Fruit fly (Drosophila melanogaster): ENCODE measurements around the gene CG9449.
"Not testable (repeated sequence)": the region's sequence is repeated elsewhere in the genome, so short reads cannot be mapped to it uniquely, and the experiment has no call there.

The CG9449 gene

dm6 chr3L:19487260-19487659 lies 10.3 kb downstream of the CG9449 start, which contains the start of gene CG32212:
TSS of gene CG32212 (plus strand) at chr3L:19487560.
- not testable (repeated sequence) for TF ChIP-seq tj, Mnt, Crg-1 (GFP tag; optimal IDR thresholded peaks at IDR 0.05)

dm6 chr3L:19486398-19486797 lies 11.1 kb downstream of the CG9449 start, which contains the start of gene brv1:
TSS of gene brv1 (minus strand) at chr3L:19486498.
- TF ChIP-seq CG5204 (GFP tag; optimal IDR thresholded peaks at IDR 0.05) = no peak
- TF ChIP-seq CG7045 (GFP tag; optimal IDR thresholded peaks at IDR 0.05) = no peak
- TF ChIP-seq pad (GFP tag; optimal IDR thresholded peaks at IDR 0.05) = no peak
- no peak for TF ChIP-seq cic (GFP tag; optimal IDR thresholded peaks at IDR 0.05)
- no peak for TF ChIP-seq Mnt (GFP tag; optimal IDR thresholded peaks at IDR 0.05)
- no peak for TF ChIP-seq cnc (optimal IDR thresholded peaks at IDR 0.05)
- no peak for TF ChIP-seq CG14711 (tag; optimal IDR thresholded peaks at IDR 0.05)
- TF ChIP-seq CG12768 (GFP tag; optimal IDR thresholded peaks at IDR 0.05) = no peak
- no peak for TF ChIP-seq bab1 (GFP tag; optimal IDR thresholded peaks at IDR 0.05)
- no peak for TF ChIP-seq ovo (GFP tag; optimal IDR thresholded peaks at IDR 0.05)
- TF ChIP-seq CG1620 (GFP tag; optimal IDR thresholded peaks at IDR 0.05) = no peak
- TF ChIP-seq CG7101 (tag; optimal IDR thresholded peaks at IDR 0.05) = no peak
- no peak for TF ChIP-seq Crg-1 (GFP tag; optimal IDR thresholded peaks at IDR 0.05)
- TF ChIP-seq CG11617 (GFP tag; optimal IDR thresholded peaks at IDR 0.05) = no peak
- TF ChIP-seq Hr96 (GFP tag; optimal IDR thresholded peaks at IDR 0.05) = no peak
- no peak for TF ChIP-seq tj (GFP tag; optimal IDR thresholded peaks at IDR 0.05)
- no peak for TF ChIP-seq Clk (GFP tag; optimal IDR thresholded peaks at IDR 0.05)
- TF ChIP-seq toe (GFP tag; optimal IDR thresholded peaks at IDR 0.05) = no peak
- TF ChIP-seq CG33017 (tag; optimal IDR thresholded peaks at IDR 0.05) = no peak

- peak; percentile 49 for TF ChIP-seq kay (GFP tag; ENCODE audit: borderline replicate concordance)
- TF ChIP-seq Crg-1 (GFP tag; optimal IDR thresholded peaks at IDR 0.05) = no peak
These were observed 14.5 kb downstream of the CG9449 start for dm6 chr3L:19483007-19483406.

- no peak for TF ChIP-seq CG11617 (GFP tag; optimal IDR thresholded peaks at IDR 0.05)
- no peak for TF ChIP-seq CG5204 (GFP tag; optimal IDR thresholded peaks at IDR 0.05)
- no peak for TF ChIP-seq cic (GFP tag; optimal IDR thresholded peaks at IDR 0.05)
- no peak for TF ChIP-seq CG1620 (GFP tag; optimal IDR thresholded peaks at IDR 0.05)
- TF ChIP-seq CG12768 (GFP tag; optimal IDR thresholded peaks at IDR 0.05) = no peak
- TF ChIP-seq bab1 (GFP tag; optimal IDR thresholded peaks at IDR 0.05) = no peak
- TF ChIP-seq kay (GFP tag; ENCODE audit: borderline replicate concordance) = no peak
- no peak for TF ChIP-seq tj (GFP tag; optimal IDR thresholded peaks at IDR 0.05)
These were observed 15.5 kb downstream of the CG9449 start for dm6 chr3L:19482014-19482413.

dm6 chr3L:19481209-19481608 lies 16.3 kb downstream of the CG9449 start:
- TF ChIP-seq CG1620 (GFP tag; optimal IDR thresholded peaks at IDR 0.05) (no peak), Hr96 (GFP tag; optimal IDR thresholded peaks at IDR 0.05) (no peak)

dm6 chr3L:19475478-19475877 lies 22.0 kb downstream of the CG9449 start, which contains the start of the genes CG18294 and CG32213:
TSS of gene CG18294 (minus strand) at chr3L:19475578.
TSS of gene CG32213 (plus strand) at chr3L:19475839.
- not testable (repeated sequence) for TF ChIP-seq CG7101 (tag; optimal IDR thresholded peaks at IDR 0.05); CG7045 (GFP tag; optimal IDR thresholded peaks at IDR 0.05); bab1 (GFP tag; optimal IDR thresholded peaks at IDR 0.05)

dm6 chr3L:19472128-19472527 lies 25.4 kb downstream of the CG9449 start, which contains the start of the genes 825-Oak and CG12519:
TSS of gene 825-Oak (minus strand) at chr3L:19472228.
TSS of gene CG12519 (plus strand) at chr3L:19472491.
- TF ChIP-seq Hr96 (GFP tag; optimal IDR thresholded peaks at IDR 0.05); CG14711 (tag; optimal IDR thresholded peaks at IDR 0.05); ovo (GFP tag; optimal IDR thresholded peaks at IDR 0.05): not testable (repeated sequence)

dm6 chr3L:19466979-19467378 lies 30.5 kb downstream of the CG9449 start, which contains the start of the genes CG14096 and CG32214:
TSS of gene CG14096 (minus strand) at chr3L:19467079.
TSS of gene CG32214 (plus strand) at chr3L:19467346.
- TF ChIP-seq CG1620, Crg-1, bab1 (GFP tag; optimal IDR thresholded peaks at IDR 0.05): not testable (repeated sequence)

dm6 chr3L:19464659-19465058 lies 32.9 kb downstream of the CG9449 start, which contains the start of gene CG14095:
TSS of gene CG14095 (minus strand) at chr3L:19464759.
- no peak for TF ChIP-seq CG33017 (tag; optimal IDR thresholded peaks at IDR 0.05)
- no peak for TF ChIP-seq ovo (GFP tag; optimal IDR thresholded peaks at IDR 0.05)
- no peak for TF ChIP-seq CG5204 (GFP tag; optimal IDR thresholded peaks at IDR 0.05)
- no peak for TF ChIP-seq bab1 (GFP tag; optimal IDR thresholded peaks at IDR 0.05)
- TF ChIP-seq Crg-1 (GFP tag; optimal IDR thresholded peaks at IDR 0.05) = no peak
- no peak for TF ChIP-seq toe (GFP tag; optimal IDR thresholded peaks at IDR 0.05)
- no peak for TF ChIP-seq cic (GFP tag; optimal IDR thresholded peaks at IDR 0.05)
- no peak for TF ChIP-seq Hr96 (GFP tag; optimal IDR thresholded peaks at IDR 0.05)
- TF ChIP-seq tj (GFP tag; optimal IDR thresholded peaks at IDR 0.05) = no peak

All from whole organism, adult.